Worm (Caenorhabditis elegans) whole organism, mixed stage, embryonic: ENCODE data around the gene unc-61.

ENCODE experiments used
- elt-1 ChIP-seq: sonication (generic microtip); optimal IDR thresholded peaks from 2 replicates; lab custom pipeline; 2017; ENCODE audit warnings: missing genetic modification characterization, mild to moderate bottlenecking, missing compliant biosample characterization, antibody characterized with exemption, moderate library complexity, borderline replicate concordance; ENCODE audit not compliant: insufficient read depth
- lin-13 ChIP-seq: fragments of 150-350 bp; optimal IDR thresholded peaks from 2 replicates; lab custom pipeline; 2014; ENCODE audit warnings: missing biosample characterization, missing genetic modification characterization
- mep-1 ChIP-seq: fragments of 150-350 bp; optimal IDR thresholded peaks from 2 replicates; lab custom pipeline; 2017; ENCODE audit warnings: missing biosample characterization, missing genetic modification reagents, missing genetic modification characterization, inconsistent platforms
- nhr-12 ChIP-seq: fragments of 150-350 bp; optimal IDR thresholded peaks from 2 replicates; lab custom pipeline; 2014; ENCODE audit warnings: missing biosample characterization, missing genetic modification characterization
- pha-4 ChIP-seq: fragments of 150-350 bp; optimal IDR thresholded peaks from 2 replicates; lab custom pipeline; 2018; ENCODE audit warnings: missing biosample characterization, missing genetic modification reagents, missing genetic modification characterization
- sptf-1 ChIP-seq: sonication (generic microtip); optimal IDR thresholded peaks from 2 replicates; lab custom pipeline; 2017; ENCODE audit warnings: mild to moderate bottlenecking, missing genetic modification characterization, moderate library complexity, missing compliant biosample characterization
- unc-39 ChIP-seq: fragments of 150-350 bp; optimal IDR thresholded peaks from 2 replicates; lab custom pipeline; 2014; ENCODE audit warnings: missing biosample characterization, missing genetic modification characterization
- ztf-11 ChIP-seq: fragments of 150-350 bp; optimal IDR thresholded peaks from 2 replicates; lab custom pipeline; 2014; ENCODE audit warnings: missing biosample characterization, missing genetic modification characterization

DNA sequence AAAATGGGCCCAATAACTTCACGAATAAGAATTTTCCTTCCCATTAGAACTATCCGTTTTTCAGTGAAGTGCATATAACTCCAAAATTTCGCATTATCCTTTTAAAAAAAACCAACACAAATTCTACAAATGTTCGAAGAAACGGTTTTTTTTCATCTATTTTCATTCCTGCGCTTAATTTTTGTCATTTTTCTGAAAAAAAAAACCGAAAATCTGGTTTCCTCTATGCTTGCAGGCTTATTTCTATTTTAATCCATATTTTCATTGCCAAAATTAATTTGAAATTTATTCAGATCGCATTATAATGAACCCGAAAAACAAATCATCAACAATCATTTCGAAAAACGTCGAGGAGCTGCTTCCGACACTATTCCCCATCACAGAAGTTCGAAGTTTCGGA is 35.4 kb downstream of the unc-61 start, which contains the start of gene set-5:
- TF ChIP-seq unc-39 (tag; lab: Kevin White, UChicago), result no peak
- TF ChIP-seq pha-4 (tag; lab: Kevin White, UChicago), result no peak
- no peak for TF ChIP-seq mep-1 (tag; lab: Kevin White, UChicago)
- no peak for TF ChIP-seq lin-13 (tag; lab: Kevin White, UChicago)
- no peak for TF ChIP-seq nhr-12
- no peak for TF ChIP-seq ztf-11 (tag; lab: Kevin White, UChicago)
- no peak for TF ChIP-seq elt-1
- TF ChIP-seq sptf-1 (tag; lab: Kevin White, UChicago), result no peak
